Worm (Caenorhabditis elegans) whole organism, L2 larva: ENCODE results near the gene Y75B8A.31.

Experiments used
- C34F6.9 ChIP-seq: fragments of 150-350 bp; optimal IDR thresholded peaks from 2 replicates; lab custom pipeline; 2014; ENCODE audit warnings: missing biosample characterization, missing genetic modification characterization
- F13H6.1 ChIP-seq: sonication (generic microtip); optimal IDR thresholded peaks from 2 replicates; lab custom pipeline; 2016; ENCODE audit warnings: missing genetic modification characterization, missing compliant biosample characterization
- R02D3.7 ChIP-seq: fragments of 150-350 bp; optimal IDR thresholded peaks from 2 replicates; lab custom pipeline; 2014; ENCODE audit warnings: missing biosample characterization, missing genetic modification characterization
- Y55F3AM.14 ChIP-seq: fragments of 200-800 bp; sonication (Bioruptor generic); optimal IDR thresholded peaks from 2 replicates; lab custom pipeline; 2018; ENCODE audit warnings: mild to moderate bottlenecking, missing genetic modification characterization, missing compliant biosample characterization
- ZK546.5 ChIP-seq: sonication (generic microtip); optimal IDR thresholded peaks from 2 replicates; lab custom pipeline; 2017; ENCODE audit warnings: missing biosample characterization, missing genetic modification characterization
- alr-1 ChIP-seq: fragments of 150-350 bp; optimal IDR thresholded peaks from 2 replicates; lab custom pipeline; 2014; ENCODE audit warnings: missing biosample characterization, missing genetic modification characterization
- aly-2 ChIP-seq: fragments of 150-350 bp; optimal IDR thresholded peaks from 2 replicates; lab custom pipeline; 2014; ENCODE audit warnings: missing biosample characterization, missing genetic modification characterization
- ama-1 ChIP-seq: fragments of 150-350 bp; optimal IDR thresholded peaks from 2 replicates; lab custom pipeline; 2018; ENCODE audit warnings: inconsistent platforms
- blmp-1 ChIP-seq: sonication (generic microtip); optimal IDR thresholded peaks from 2 replicates; lab custom pipeline; 2017; ENCODE audit warnings: missing genetic modification characterization, mild to moderate bottlenecking, missing compliant biosample characterization, antibody characterized with exemption, moderate library complexity; ENCODE audit not compliant: insufficient read depth
- ceh-16 ChIP-seq: fragments of 150-350 bp; optimal IDR thresholded peaks from 2 replicates; lab custom pipeline; 2014; ENCODE audit warnings: missing biosample characterization, missing genetic modification characterization
- ceh-82 ChIP-seq: fragments of 150-350 bp; optimal IDR thresholded peaks from 2 replicates; lab custom pipeline; 2014; ENCODE audit warnings: missing biosample characterization, missing genetic modification characterization
- crh-2 ChIP-seq: sonication (generic microtip); optimal IDR thresholded peaks from 2 replicates; lab custom pipeline; 2017; ENCODE audit warnings: missing biosample characterization, missing genetic modification characterization
- dmd-4 ChIP-seq: sonication (generic microtip); optimal IDR thresholded peaks from 2 replicates; lab custom pipeline; 2017; ENCODE audit warnings: missing biosample characterization, missing genetic modification characterization
- egl-27 ChIP-seq: sonication (generic microtip); optimal IDR thresholded peaks from 3 replicates; lab custom pipeline; 2017; ENCODE audit warnings: missing biosample characterization, missing genetic modification reagents, missing genetic modification characterization
- elt-1 ChIP-seq: fragments of 150-350 bp; optimal IDR thresholded peaks from 2 replicates; lab custom pipeline; 2014; ENCODE audit warnings: missing biosample characterization, missing genetic modification characterization
- elt-3 ChIP-seq: sonication (generic microtip); optimal IDR thresholded peaks from 2 replicates; lab custom pipeline; 2017; ENCODE audit warnings: missing biosample characterization, missing genetic modification characterization
- fos-1 ChIP-seq: fragments of 150-350 bp; optimal IDR thresholded peaks from 2 replicates; lab custom pipeline; 2014; ENCODE audit warnings: missing biosample characterization, missing genetic modification characterization
- gmeb-1 ChIP-seq: fragments of 150-350 bp; optimal IDR thresholded peaks from 2 replicates; lab custom pipeline; 2014; ENCODE audit warnings: missing biosample characterization, missing genetic modification characterization
- lin-11 ChIP-seq: fragments of 150-350 bp; sonication (generic microtip); optimal IDR thresholded peaks from 2 replicates; lab custom pipeline; 2014; ENCODE audit warnings: missing biosample characterization, missing genetic modification characterization, inconsistent platforms, mixed read lengths
- lin-13 ChIP-seq: fragments of 150-350 bp; optimal IDR thresholded peaks from 2 replicates; lab custom pipeline; 2014; ENCODE audit warnings: missing biosample characterization, missing genetic modification reagents, missing genetic modification characterization
- lin-39 ChIP-seq: fragments of 150-350 bp; optimal IDR thresholded peaks from 2 replicates; lab custom pipeline; 2014; ENCODE audit warnings: missing biosample characterization, missing genetic modification reagents, missing genetic modification characterization
- lsy-2 ChIP-seq, 2 experiments: fragments of 150-350 bp in 1 of 2; sonication (generic microtip) in 1 of 2; optimal IDR thresholded peaks; 2 replicates each; lab custom pipeline; 2014 to 2017; ENCODE audit warnings: missing biosample characterization in 2 of 2, missing genetic modification characterization in 2 of 2
- mab-5 ChIP-seq: fragments of 150-350 bp; optimal IDR thresholded peaks from 2 replicates; lab custom pipeline; 2014; ENCODE audit warnings: missing biosample characterization, missing genetic modification characterization
- mbf-1 ChIP-seq: sonication (generic microtip); optimal IDR thresholded peaks from 2 replicates; lab custom pipeline; 2017; ENCODE audit warnings: missing biosample characterization, missing genetic modification characterization
- mdl-1 ChIP-seq, 2 experiments: fragments of 150-350 bp in 1 of 2; sonication (generic microtip) in 1 of 2; optimal IDR thresholded peaks; 2 replicates each; lab custom pipeline; 2017; ENCODE audit warnings: missing biosample characterization in 2 of 2, missing genetic modification characterization in 2 of 2
- nhr-10 ChIP-seq: sonication (generic microtip); optimal IDR thresholded peaks from 2 replicates; lab custom pipeline; 2017; ENCODE audit warnings: missing biosample characterization, missing genetic modification characterization
- nhr-11 ChIP-seq: fragments of 150-350 bp; optimal IDR thresholded peaks from 2 replicates; lab custom pipeline; 2014; ENCODE audit warnings: missing biosample characterization, missing genetic modification characterization
- nhr-12 ChIP-seq: fragments of 150-350 bp; optimal IDR thresholded peaks from 2 replicates; lab custom pipeline; 2014; ENCODE audit warnings: missing biosample characterization, missing genetic modification characterization
- nhr-129 ChIP-seq: fragments of 150-350 bp; optimal IDR thresholded peaks from 2 replicates; lab custom pipeline; 2014; ENCODE audit warnings: missing biosample characterization, missing genetic modification characterization
- nhr-21 ChIP-seq: fragments of 150-350 bp; optimal IDR thresholded peaks from 2 replicates; lab custom pipeline; 2014; ENCODE audit warnings: missing biosample characterization, missing genetic modification characterization
- nhr-23 ChIP-seq: fragments of 150-350 bp; optimal IDR thresholded peaks from 2 replicates; lab custom pipeline; 2014; ENCODE audit warnings: missing biosample characterization, missing genetic modification reagents, missing genetic modification characterization
- nhr-237 ChIP-seq: fragments of 150-350 bp; optimal IDR thresholded peaks from 2 replicates; lab custom pipeline; 2014; ENCODE audit warnings: missing biosample characterization, missing genetic modification characterization
- nhr-25 ChIP-seq: fragments of 150-350 bp; sonication (generic microtip); optimal IDR thresholded peaks from 3 replicates; lab custom pipeline; 2014; ENCODE audit warnings: missing biosample characterization, missing genetic modification characterization
- nhr-6 ChIP-seq: fragments of 150-350 bp; optimal IDR thresholded peaks from 2 replicates; lab custom pipeline; 2014; ENCODE audit warnings: missing biosample characterization, missing genetic modification characterization
- nhr-77 ChIP-seq: fragments of 150-350 bp; optimal IDR thresholded peaks from 2 replicates; lab custom pipeline; 2014; ENCODE audit warnings: missing biosample characterization, missing genetic modification characterization
- peb-1 ChIP-seq: fragments of 150-350 bp; optimal IDR thresholded peaks from 2 replicates; lab custom pipeline; 2014; ENCODE audit warnings: missing biosample characterization, missing genetic modification characterization
- sem-4 ChIP-seq: fragments of 150-350 bp; optimal IDR thresholded peaks from 2 replicates; lab custom pipeline; 2014; ENCODE audit warnings: missing biosample characterization, missing genetic modification reagents, missing genetic modification characterization
- skn-1 ChIP-seq: sonication (generic microtip); optimal IDR thresholded peaks from 2 replicates; lab custom pipeline; 2017; ENCODE audit warnings: missing biosample characterization, missing genetic modification characterization
- sma-3 ChIP-seq: sonication (generic microtip); optimal IDR thresholded peaks from 2 replicates; lab custom pipeline; 2016; ENCODE audit warnings: missing genetic modification reagents, missing genetic modification characterization, missing compliant biosample characterization
- sma-9 ChIP-seq, 2 experiments: fragments of 150-350 bp in 1 of 2; sonication (generic microtip) in 1 of 2; optimal IDR thresholded peaks; 2 replicates each; lab custom pipeline; 2014 to 2016; ENCODE audit warnings: missing genetic modification characterization in 2 of 2, mild to moderate bottlenecking in 1 of 2, missing biosample characterization in 1 of 2, missing compliant biosample characterization in 1 of 2, missing genetic modification reagents in 1 of 2, moderate library complexity in 1 of 2
- snpc-4 ChIP-seq: fragments of 150-350 bp; optimal IDR thresholded peaks from 2 replicates; lab custom pipeline; 2014; ENCODE audit warnings: missing biosample characterization, missing genetic modification characterization
- unc-39 ChIP-seq: fragments of 150-350 bp; optimal IDR thresholded peaks from 2 replicates; lab custom pipeline; 2014; ENCODE audit warnings: missing biosample characterization, missing genetic modification characterization
- unc-55 ChIP-seq: fragments of 150-350 bp; sonication (generic microtip); optimal IDR thresholded peaks from 3 replicates; lab custom pipeline; 2014; ENCODE audit warnings: missing biosample characterization, missing genetic modification reagents, missing genetic modification characterization
- unc-62 ChIP-seq: fragments of 150-350 bp; optimal IDR thresholded peaks from 2 replicates; lab custom pipeline; 2014; ENCODE audit warnings: missing biosample characterization, missing genetic modification reagents, missing genetic modification characterization
- zag-1 ChIP-seq: fragments of 150-350 bp; optimal IDR thresholded peaks from 2 replicates; lab custom pipeline; 2014; ENCODE audit warnings: missing biosample characterization, missing genetic modification characterization
- ztf-1 ChIP-seq: fragments of 200-800 bp; sonication (Bioruptor generic); conservative IDR thresholded peaks from 2 replicates; pipeline ENCODE4 v1.3.6; 2022; ENCODE audit warnings: missing genetic modification characterization, missing compliant biosample characterization
- ztf-11 ChIP-seq: sonication (generic microtip); optimal IDR thresholded peaks from 2 replicates; lab custom pipeline; 2017; ENCODE audit warnings: missing biosample characterization, missing genetic modification characterization
- ztf-4 ChIP-seq: fragments of 150-350 bp; optimal IDR thresholded peaks from 2 replicates; lab custom pipeline; 2014; ENCODE audit warnings: missing biosample characterization, missing genetic modification characterization

The Y75B8A.31 gene

ce11 chrIII:12368462-12369306 lies 17.2 kb downstream of the Y75B8A.31 start, which contains the start of gene his-72:
TSS of gene his-72 (minus strand) at chrIII:12369050.
- no peak for TF ChIP-seq ztf-4
- peak in 1 of 2 experiments; percentile 65 for TF ChIP-seq lsy-2 (tag; optimal IDR thresholded peaks at IDR 0.05; lab: Kevin White, UChicago)
- TF ChIP-seq gmeb-1 (tag; lab: Kevin White, UChicago): peak; percentile 47
- TF ChIP-seq unc-55 (GFP tag; lab: Kevin White, UChicago): peak; percentile 42
- TF ChIP-seq nhr-77 (tag; lab: Kevin White, UChicago): no peak
- no peak for TF ChIP-seq nhr-11
- peak; percentile 73 for TF ChIP-seq C34F6.9 (tag; lab: Kevin White, UChicago)
- TF ChIP-seq ceh-82 (tag; lab: Kevin White, UChicago): no peak
- TF ChIP-seq crh-2 (tag; lab: Kevin White, UChicago): peak; percentile 9
- no peak for TF ChIP-seq mbf-1
- peak; percentile 51 for TF ChIP-seq nhr-129 (tag; lab: Kevin White, UChicago)
- no peak for TF ChIP-seq elt-3
- TF ChIP-seq sma-9 (GFP tag; optimal IDR thresholded peaks at IDR 0.05; lab: Kevin White, UChicago): peak; percentile 48
- TF ChIP-seq sma-9 (tag; optimal IDR thresholded peaks at IDR 0.05; lab: Kevin White, UChicago): no peak
- TF ChIP-seq sem-4 (tag; lab: Kevin White, UChicago): peak; percentile 63
- TF ChIP-seq ceh-16: no peak
- TF ChIP-seq nhr-12 (tag; lab: Kevin White, UChicago): no peak
- no peak for TF ChIP-seq Y55F3AM.14 (GFP tag; lab: Kevin White, UChicago)
- TF ChIP-seq egl-27 (tag; lab: Kevin White, UChicago): no peak
- no peak for TF ChIP-seq nhr-23 (tag; lab: Kevin White, UChicago)
- no peak for TF ChIP-seq peb-1 (tag; lab: Kevin White, UChicago)
- no peak for TF ChIP-seq lin-39 (tag; lab: Kevin White, UChicago)
- no peak for TF ChIP-seq nhr-237 (tag; lab: Kevin White, UChicago)
- TF ChIP-seq mab-5 (tag; lab: Kevin White, UChicago): peak; percentile 35
- no peak for TF ChIP-seq aly-2 (tag; lab: Kevin White, UChicago)
- no peak for TF ChIP-seq R02D3.7 (tag; lab: Kevin White, UChicago)
- TF ChIP-seq fos-1 (tag; lab: Kevin White, UChicago): peak; percentile 7
- no peak for TF ChIP-seq skn-1 (tag; lab: Kevin White, UChicago)
- TF ChIP-seq zag-1 (tag; lab: Kevin White, UChicago): peak; percentile 9
- TF ChIP-seq ztf-1: no peak
- no peak for TF ChIP-seq snpc-4 (tag; lab: Kevin White, UChicago)
- TF ChIP-seq F13H6.1: peak; percentile 52
- TF ChIP-seq sma-3 (GFP tag; lab: Kevin White, UChicago): peak; percentile 17
- no peak for TF ChIP-seq elt-1 (tag; lab: Kevin White, UChicago)
- no peak for TF ChIP-seq alr-1 (tag; lab: Kevin White, UChicago)
- no peak for TF ChIP-seq unc-39 (tag; lab: Kevin White, UChicago)
- TF ChIP-seq dmd-4 (tag; lab: Kevin White, UChicago): no peak
- TF ChIP-seq nhr-6: peak; percentile 19
- peak; percentile 8 for TF ChIP-seq nhr-21 (tag; lab: Kevin White, UChicago)
- TF ChIP-seq unc-62: no peak
- TF ChIP-seq blmp-1: peak; percentile 10
- peak; percentile 62 for TF ChIP-seq nhr-25 (tag; lab: Kevin White, UChicago)
- no peak for TF ChIP-seq ZK546.5 (tag; lab: Kevin White, UChicago)
- TF ChIP-seq ama-1 (lab: Kevin White, UChicago): peak; percentile 93
- TF ChIP-seq lin-13: peak; percentile 77
- TF ChIP-seq ztf-11 (tag; lab: Kevin White, UChicago): no peak
- TF ChIP-seq nhr-10 (tag; lab: Kevin White, UChicago): no peak
- TF ChIP-seq lin-11: peak; percentile 8
- TF ChIP-seq mdl-1 (tag; optimal IDR thresholded peaks at IDR 0.05; lab: Kevin White, UChicago): peak; percentile 29 to 62
